Fruit fly (Drosophila melanogaster): ENCODE results near the gene CG9130.
"Not testable (repeated sequence)": the region's sequence is repeated elsewhere in the genome, so short reads cannot be mapped to it uniquely, and the experiment has no call there.

CG9130 gene

DNA sequence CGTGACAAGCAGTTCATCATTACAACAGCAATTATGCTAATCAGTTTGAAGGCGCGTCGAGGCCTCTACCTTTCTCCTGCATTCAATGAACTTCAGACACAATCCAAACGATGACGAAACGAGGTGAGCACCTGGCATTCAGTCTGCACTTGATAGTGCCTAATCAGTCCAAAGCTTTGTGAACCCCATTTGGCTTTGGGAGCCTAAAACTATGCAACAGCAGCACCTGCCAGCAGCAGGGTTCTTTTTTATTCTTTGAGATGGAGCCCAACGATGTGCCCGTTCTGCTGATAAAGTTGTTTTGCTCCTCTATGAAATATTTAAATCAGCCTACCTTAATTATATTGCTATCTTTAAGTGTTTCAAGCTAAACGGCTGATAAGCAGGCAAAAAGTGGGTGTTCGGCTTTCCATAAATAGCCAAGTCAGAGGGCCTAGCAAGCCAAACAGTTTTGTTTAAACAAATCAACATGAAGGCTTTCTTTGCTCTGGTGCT, 24.5 kb upstream of the CG9130 start, which contains the start of gene LysS:
TSS of gene LysS (plus strand) at position 445 of the 495 bp plus-strand sequence.
- TF ChIP-seq usp (GFP tag; optimal IDR thresholded peaks at IDR 0.05) (no peak), EcR (GFP tag; optimal IDR thresholded peaks at IDR 0.05) (no peak), pan (optimal IDR thresholded peaks at IDR 0.05) (no peak), psq (optimal IDR thresholded peaks at IDR 0.05) (no peak), CG8478 (optimal IDR thresholded peaks at IDR 0.05) (no peak), Dll (optimal IDR thresholded peaks at IDR 0.05) (no peak)

DNA sequence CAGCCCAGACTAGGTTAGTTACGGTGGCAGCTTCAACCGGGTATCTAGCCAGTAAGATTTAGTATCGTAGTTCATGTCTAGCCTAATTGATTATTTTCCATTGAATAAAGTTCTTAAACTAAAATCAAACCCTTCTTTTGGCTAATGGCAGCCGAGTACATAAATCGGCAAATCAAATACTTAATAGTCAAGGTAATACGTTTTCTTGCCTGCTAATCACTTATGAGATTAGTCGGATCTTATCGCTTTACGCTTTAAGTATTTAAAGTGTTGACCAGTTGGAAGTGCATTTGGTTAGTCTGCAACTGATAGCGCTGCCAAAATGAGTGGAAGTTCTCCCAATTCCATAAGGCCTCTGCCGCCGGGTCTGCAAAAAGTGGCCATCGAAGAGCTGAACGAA, 19.2 kb upstream of the CG9130 start, which contains the start of gene CG33965:
TSS of gene CG33965 (plus strand) at position 301 of the 400 bp plus-strand sequence.
- no peak for TF ChIP-seq Dll (optimal IDR thresholded peaks at IDR 0.05)
- TF ChIP-seq usp (GFP tag; optimal IDR thresholded peaks at IDR 0.05) = no peak
- TF ChIP-seq CG8478 (optimal IDR thresholded peaks at IDR 0.05) = no peak
- TF ChIP-seq pan (optimal IDR thresholded peaks at IDR 0.05) = no peak
- TF ChIP-seq EcR (GFP tag; optimal IDR thresholded peaks at IDR 0.05) = no peak
- no peak for TF ChIP-seq psq (optimal IDR thresholded peaks at IDR 0.05)

DNA sequence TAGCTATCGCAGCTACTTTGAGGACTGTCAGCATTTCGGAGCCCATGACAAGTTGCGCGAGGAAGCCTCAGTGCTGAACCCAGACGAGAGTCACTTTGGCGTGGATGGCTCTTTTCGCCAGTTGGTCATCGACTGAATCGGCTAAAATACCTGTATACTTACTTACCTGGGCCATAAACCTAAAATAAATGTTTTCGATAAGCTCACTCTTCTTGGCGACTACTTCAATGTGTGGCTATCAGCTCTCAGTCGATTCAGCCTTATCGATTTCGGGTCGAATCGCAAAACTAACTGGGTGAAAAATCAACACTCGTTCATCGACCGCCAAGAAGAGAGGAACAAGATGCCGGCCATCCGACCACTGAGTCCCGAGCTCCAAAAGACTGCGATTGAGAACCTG, 18.0 kb upstream of the CG9130 start, which contains the start of gene CG33966:
TSS of gene CG33966 (plus strand) at position 301 of the 400 bp plus-strand sequence.
- TF ChIP-seq Dll (optimal IDR thresholded peaks at IDR 0.05) = no peak
- no peak for TF ChIP-seq psq (optimal IDR thresholded peaks at IDR 0.05)
- TF ChIP-seq pan (optimal IDR thresholded peaks at IDR 0.05) = no peak
- TF ChIP-seq EcR (GFP tag; optimal IDR thresholded peaks at IDR 0.05) = no peak
- no peak for TF ChIP-seq usp (GFP tag; optimal IDR thresholded peaks at IDR 0.05)
- TF ChIP-seq CG8478 (optimal IDR thresholded peaks at IDR 0.05) = no peak

DNA sequence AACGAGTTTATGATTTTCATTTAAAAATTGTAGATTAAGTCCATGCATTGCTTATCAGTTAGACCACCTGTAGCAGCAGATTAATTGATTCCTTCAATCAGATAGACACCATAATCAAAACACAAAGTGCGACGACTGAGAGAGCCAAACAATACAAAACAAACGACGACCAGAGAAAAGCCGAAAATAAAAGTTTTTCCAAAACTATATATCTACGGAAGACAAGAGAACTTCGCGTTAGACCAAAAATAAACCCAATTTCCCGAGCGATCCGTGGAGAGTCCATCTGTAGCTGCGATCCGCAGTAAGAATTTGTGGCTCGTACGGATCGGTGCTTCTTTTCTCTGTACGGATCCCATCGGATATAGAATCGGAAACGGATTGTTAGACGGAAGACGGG, 16.4 kb upstream of the CG9130 start, which contains the start of gene galene:
TSS of gene galene (plus strand) at position 301 of the 400 bp plus-strand sequence.
- TF ChIP-seq usp (GFP tag; optimal IDR thresholded peaks at IDR 0.05) (no peak), psq (optimal IDR thresholded peaks at IDR 0.05) (no peak), pan (optimal IDR thresholded peaks at IDR 0.05) (no peak), CG8478 (optimal IDR thresholded peaks at IDR 0.05) (no peak), Dll (optimal IDR thresholded peaks at IDR 0.05) (no peak), EcR (GFP tag; optimal IDR thresholded peaks at IDR 0.05) (no peak)

DNA sequence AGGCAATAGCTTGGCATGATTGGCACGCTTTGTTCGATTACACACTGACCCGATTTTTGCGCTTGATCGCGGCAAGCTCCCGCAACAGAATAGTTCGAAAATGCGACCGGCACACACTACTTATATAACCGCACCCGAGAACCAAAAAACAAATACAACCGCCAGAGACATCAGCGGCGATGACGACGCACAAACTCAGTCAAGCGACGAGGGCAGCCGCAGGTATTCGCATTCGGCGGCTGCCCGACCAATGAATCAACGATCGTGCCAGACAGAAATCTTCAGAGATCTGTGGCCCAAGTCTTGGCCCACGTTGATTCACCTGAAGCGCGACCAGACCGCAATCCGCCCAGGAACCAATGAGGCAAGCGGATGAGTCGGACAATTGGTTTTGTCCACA, 13.6 kb upstream of the CG9130 start, which contains the start of gene CG9192:
TSS of gene CG9192 (minus strand) at position 101 of the 400 bp plus-strand sequence.
- TF ChIP-seq Dll (optimal IDR thresholded peaks at IDR 0.05) (no peak), CG8478 (optimal IDR thresholded peaks at IDR 0.05) (no peak), pan (optimal IDR thresholded peaks at IDR 0.05) (no peak), EcR (GFP tag; optimal IDR thresholded peaks at IDR 0.05) (no peak), psq (optimal IDR thresholded peaks at IDR 0.05) (no peak), usp (GFP tag; optimal IDR thresholded peaks at IDR 0.05) (no peak)

DNA sequence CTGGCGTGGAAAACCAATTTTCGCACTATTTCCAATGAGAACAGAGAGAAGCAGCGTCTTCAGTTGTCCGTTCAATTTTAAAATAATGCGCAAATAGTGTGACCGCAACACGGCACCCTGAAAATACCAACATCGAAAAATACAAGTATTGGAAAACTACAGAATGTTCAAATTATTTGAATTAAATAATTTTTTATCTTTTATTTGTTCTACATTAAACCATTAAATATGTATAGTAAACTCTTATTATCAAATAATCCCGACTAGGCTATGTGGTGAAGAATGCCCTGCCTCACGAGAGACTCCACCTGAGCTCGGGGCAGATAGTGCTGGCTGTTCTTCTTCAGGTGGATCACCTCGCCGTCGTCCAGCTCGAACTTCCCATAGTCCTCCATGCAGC, 6.0 kb upstream of the CG9130 start, which contains the start of gene Klp61F:
TSS of gene Klp61F (minus strand) at position 101 of the 400 bp plus-strand sequence.
- not testable (repeated sequence) for TF ChIP-seq CG8478 (optimal IDR thresholded peaks at IDR 0.05); psq (optimal IDR thresholded peaks at IDR 0.05); EcR (GFP tag; optimal IDR thresholded peaks at IDR 0.05)

DNA sequence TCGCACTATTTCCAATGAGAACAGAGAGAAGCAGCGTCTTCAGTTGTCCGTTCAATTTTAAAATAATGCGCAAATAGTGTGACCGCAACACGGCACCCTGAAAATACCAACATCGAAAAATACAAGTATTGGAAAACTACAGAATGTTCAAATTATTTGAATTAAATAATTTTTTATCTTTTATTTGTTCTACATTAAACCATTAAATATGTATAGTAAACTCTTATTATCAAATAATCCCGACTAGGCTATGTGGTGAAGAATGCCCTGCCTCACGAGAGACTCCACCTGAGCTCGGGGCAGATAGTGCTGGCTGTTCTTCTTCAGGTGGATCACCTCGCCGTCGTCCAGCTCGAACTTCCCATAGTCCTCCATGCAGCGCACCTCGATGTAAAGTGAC, 5.0 kb upstream of the CG9130 start, which contains the start of gene CG32318:
TSS of gene CG32318 (minus strand) at position 101 of the 400 bp plus-strand sequence.
- TF ChIP-seq CG8478 (optimal IDR thresholded peaks at IDR 0.05); usp (GFP tag; optimal IDR thresholded peaks at IDR 0.05); EcR (GFP tag; optimal IDR thresholded peaks at IDR 0.05): not testable (repeated sequence)

DNA sequence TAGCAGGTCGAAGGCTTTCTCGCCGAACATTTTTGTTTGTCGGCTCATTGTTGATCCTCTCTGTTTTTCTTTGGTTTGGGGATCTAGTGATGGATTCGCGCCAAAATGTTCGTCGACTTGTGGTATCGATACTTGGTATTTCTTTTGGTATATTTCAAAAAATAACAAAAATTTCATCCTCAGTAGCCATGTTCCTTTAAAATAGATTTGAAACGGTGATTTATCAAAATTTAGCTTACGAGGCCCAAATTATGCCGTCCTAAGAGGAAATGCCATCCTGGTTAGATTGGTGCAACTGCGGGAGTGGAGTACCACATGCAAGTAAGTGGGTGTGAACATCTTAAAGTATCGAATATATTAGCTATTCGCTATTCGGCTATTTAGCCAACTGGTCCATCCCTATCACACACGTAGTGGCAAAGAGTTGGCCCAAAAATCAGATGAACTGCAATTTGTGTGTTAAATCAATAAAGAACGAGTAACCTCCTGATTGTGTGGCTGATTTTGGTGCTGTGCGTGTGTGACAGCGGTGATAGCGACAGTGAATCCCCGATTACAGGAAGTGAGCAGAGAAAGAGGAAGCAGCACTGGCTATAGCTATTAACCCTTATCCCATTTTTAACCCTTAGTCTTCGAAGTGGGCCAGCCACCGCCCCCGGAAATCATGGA, 4.1 kb upstream of the CG9130 start, which contains the start of the genes Psf1 and Sac1:
TSS of gene Psf1 (minus strand) at position 51 of the 669 bp plus-strand sequence.
TSS of gene Sac1 (plus strand) at position 191 of the 669 bp plus-strand sequence.
- no peak for TF ChIP-seq usp (GFP tag; optimal IDR thresholded peaks at IDR 0.05)
- no peak for TF ChIP-seq CG8478 (optimal IDR thresholded peaks at IDR 0.05)
- no peak for TF ChIP-seq Dll (optimal IDR thresholded peaks at IDR 0.05)
- no peak for TF ChIP-seq pan (optimal IDR thresholded peaks at IDR 0.05)
- TF ChIP-seq psq (optimal IDR thresholded peaks at IDR 0.05) = no peak
- TF ChIP-seq EcR (GFP tag; optimal IDR thresholded peaks at IDR 0.05) = no peak

DNA sequence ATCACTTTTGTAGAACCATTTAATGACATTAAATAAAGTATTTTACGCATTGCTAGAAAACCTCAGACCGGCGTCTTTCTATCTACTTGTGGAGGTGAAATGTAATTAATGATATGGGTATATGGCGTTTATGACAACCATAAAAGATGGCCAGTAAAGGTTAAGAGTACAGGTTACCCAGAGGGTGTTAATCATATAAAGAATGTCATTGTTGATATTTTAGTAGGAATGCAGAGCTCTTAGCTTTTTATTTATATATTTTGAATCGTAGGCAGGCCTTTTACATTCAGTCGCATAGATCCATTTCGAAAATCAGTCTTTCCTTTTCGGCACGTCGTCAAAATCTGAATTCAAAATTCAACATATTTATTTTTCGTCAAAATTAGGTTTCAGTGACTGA, 1.4 kb upstream of the CG9130 start, which contains the start of gene Bfc:
TSS of gene Bfc (plus strand) at position 301 of the 400 bp plus-strand sequence.
- TF ChIP-seq EcR (GFP tag; optimal IDR thresholded peaks at IDR 0.05) = no peak
- no peak for TF ChIP-seq usp (GFP tag; optimal IDR thresholded peaks at IDR 0.05)
- no peak for TF ChIP-seq CG8478 (optimal IDR thresholded peaks at IDR 0.05)
- TF ChIP-seq pan (optimal IDR thresholded peaks at IDR 0.05) = no peak
- no peak for TF ChIP-seq psq (optimal IDR thresholded peaks at IDR 0.05)
- TF ChIP-seq Dll (optimal IDR thresholded peaks at IDR 0.05) = no peak

DNA sequence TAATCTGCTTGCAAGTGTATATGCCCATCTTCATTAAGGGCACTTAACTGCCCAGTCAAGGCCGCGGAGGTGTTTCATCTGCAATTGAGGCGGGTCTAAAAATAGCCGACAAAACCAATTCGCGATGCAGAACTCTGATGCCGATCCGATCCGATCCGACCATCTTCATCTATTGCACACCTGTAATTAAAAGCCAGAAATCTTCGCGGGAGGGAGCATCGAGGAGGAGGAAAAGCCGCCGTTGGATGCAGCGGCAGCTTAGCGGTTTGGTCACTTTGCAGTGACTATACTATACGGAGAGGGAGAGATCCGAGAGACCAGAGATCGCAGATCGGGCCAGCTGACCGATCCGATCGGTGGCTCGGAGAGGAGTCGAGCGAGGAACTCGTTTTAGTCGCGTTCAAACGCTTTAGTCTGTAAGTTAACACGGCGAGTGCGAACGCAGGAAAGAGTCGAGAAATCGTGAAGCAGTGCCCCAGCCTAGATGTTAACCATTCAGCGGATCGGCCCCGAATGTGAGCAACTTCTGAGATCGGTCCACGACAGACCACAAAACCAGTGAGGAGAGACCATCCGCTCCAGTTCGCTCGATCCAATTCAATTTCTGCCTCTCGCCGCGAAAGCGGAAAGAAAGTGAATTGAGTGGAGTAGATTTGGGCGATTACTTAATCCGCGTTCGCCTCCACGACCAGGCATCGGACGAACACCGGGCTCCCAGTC, 4.4 kb downstream of the CG9130 start, which contains the start of gene tfc:
TSS of gene tfc (plus strand) at position 389 of the 720 bp plus-strand sequence.
- TF ChIP-seq psq (optimal IDR thresholded peaks at IDR 0.05) = no peak
- no peak for TF ChIP-seq EcR (GFP tag; optimal IDR thresholded peaks at IDR 0.05)
- TF ChIP-seq pan (optimal IDR thresholded peaks at IDR 0.05) = no peak
- no peak for TF ChIP-seq Dll (optimal IDR thresholded peaks at IDR 0.05)
- TF ChIP-seq usp (GFP tag; optimal IDR thresholded peaks at IDR 0.05) = no peak
- TF ChIP-seq CG8478 (optimal IDR thresholded peaks at IDR 0.05) = no peak

DNA sequence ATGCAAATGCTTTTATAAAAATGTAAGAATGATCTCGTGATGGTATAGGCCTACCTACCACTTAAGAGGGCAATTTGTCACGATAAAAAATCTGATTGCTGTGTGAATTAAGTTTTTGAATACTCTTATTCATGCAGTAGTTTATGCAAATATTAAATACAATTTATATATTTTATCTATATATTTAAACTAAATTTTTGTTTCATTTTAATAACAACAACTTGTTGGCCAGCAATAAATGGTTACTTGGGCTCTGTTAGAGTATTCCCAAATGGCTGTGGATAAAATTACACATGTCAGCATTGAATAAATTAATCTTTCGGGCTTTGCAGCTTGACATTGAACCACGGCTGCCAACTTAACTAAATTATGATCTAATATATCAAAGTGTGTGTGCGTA, 6.7 kb downstream of the CG9130 start:
- no peak for TF ChIP-seq usp (GFP tag; optimal IDR thresholded peaks at IDR 0.05)
- TF ChIP-seq pan (optimal IDR thresholded peaks at IDR 0.05) = no peak
- TF ChIP-seq Dll (optimal IDR thresholded peaks at IDR 0.05) = no peak
- TF ChIP-seq psq (optimal IDR thresholded peaks at IDR 0.05) = no peak
- no peak for TF ChIP-seq CG8478 (optimal IDR thresholded peaks at IDR 0.05)
- TF ChIP-seq EcR (GFP tag; optimal IDR thresholded peaks at IDR 0.05) = no peak
